Worm (Caenorhabditis elegans) whole organism, early embryonic: Measurements from ENCODE around the gene srv-5.

Experiments
- B0310.2 ChIP-seq: sonication (generic microtip); optimal IDR thresholded peaks from 2 replicates; lab custom pipeline; 2016; ENCODE audit warnings: mild to moderate bottlenecking, missing genetic modification characterization, missing compliant biosample characterization
- ama-1 ChIP-seq: fragments of 150-350 bp; optimal IDR thresholded peaks from 2 replicates; lab custom pipeline; 2014
- ets-7 ChIP-seq: sonication (generic microtip); optimal IDR thresholded peaks from 2 replicates; lab custom pipeline; 2016; ENCODE audit warnings: missing genotype, missing genetic modification characterization, missing compliant biosample characterization

- TF ChIP-seq B0310.2 (tag; lab: Kevin White, UChicago): no peak
- no peak for TF ChIP-seq ets-7 (tag; lab: Kevin White, UChicago)
- no peak for TF ChIP-seq ama-1 (lab: Kevin White, UChicago)
These were observed 37.7 kb downstream of the srv-5 start for ce11 chrX:4289805-4290204.
